Fruit fly (Drosophila melanogaster) S2 (cell line): ENCODE results near the gene CG32641.
"Not testable (repeated sequence)": the region's sequence is repeated elsewhere in the genome, so short reads cannot be mapped to it uniquely, and the experiment has no call there.

Experiments
- CG8478 ChIP-seq: fragments of >200 bp; optimal IDR thresholded peaks from 2 replicates; lab custom pipeline; 2018
- CTCF ChIP-seq, 2 experiments: fragments of >200 bp; optimal IDR thresholded peaks; 2 replicates each; lab custom pipeline; 2018

Gene CG32641

DNA sequence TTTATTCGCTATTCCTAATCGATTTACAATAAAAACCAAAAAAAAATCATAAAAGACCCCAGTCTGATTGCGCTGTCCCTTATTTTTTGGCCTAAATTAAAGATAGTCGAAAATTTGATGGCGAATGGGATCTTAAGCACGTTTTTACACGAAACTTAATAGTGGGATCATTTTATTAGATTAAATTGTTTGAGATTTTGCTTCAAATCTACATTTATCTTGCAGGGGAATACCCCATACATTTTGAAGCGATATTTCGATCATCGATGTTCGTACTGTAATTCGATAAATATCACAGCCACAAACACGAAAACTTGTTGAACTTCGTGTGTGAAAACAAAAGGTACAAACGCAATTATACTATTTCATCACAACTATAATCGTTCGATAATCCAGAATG lies at the start of gene CG32641:
TSS of gene CG32641 (plus strand) at position 301 of the 400 bp plus-strand sequence.
- not testable (repeated sequence) for TF ChIP-seq CTCF (optimal IDR thresholded peaks at IDR 0.05; lab: Kevin White, UChicago); CG8478 (lab: Kevin White, UChicago)

DNA sequence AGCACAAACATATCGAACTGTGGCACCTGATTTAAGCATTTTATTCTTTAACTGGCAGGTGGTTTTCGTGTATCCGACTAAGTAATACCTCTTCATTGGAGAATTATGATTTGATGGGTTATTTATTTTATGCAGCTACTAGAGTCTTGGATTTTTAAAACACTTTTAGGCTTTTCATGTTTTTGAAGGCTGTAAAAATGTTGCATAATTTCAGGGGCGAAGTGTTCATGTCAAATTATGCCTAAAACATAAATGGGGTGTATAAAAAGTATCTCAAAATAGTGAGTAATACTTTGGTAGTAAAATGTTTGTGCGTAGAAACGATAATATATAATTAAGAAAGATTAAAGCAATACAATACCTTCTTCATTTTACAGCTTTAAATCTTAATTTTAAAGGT lies 49.5 kb upstream of the CG32641 start:
- no peak for TF ChIP-seq CG8478 (lab: Kevin White, UChicago)
- TF ChIP-seq CTCF (optimal IDR thresholded peaks at IDR 0.05; lab: Kevin White, UChicago) = peak in 1 of 2 experiments; percentile 6

DNA sequence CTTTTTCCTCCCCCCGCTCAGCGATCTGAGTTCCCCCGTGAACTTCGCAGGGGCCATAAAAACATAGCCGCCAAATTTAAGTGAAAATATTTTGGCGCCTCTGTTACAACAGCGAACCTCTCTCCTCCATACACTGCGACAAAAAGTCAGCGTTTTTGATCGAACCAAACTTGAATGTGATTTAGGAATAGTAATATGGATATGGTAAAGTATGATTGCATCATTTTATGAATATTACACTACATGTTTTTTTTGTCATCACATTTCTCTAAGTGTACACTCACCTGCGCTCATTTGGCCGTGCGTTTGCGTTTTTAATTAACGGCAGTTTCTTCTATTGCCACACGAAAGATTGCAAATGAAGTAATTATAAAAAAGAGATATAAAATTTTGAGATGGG lies 48.6 kb upstream of the CG32641 start:
- TF ChIP-seq CG8478 (lab: Kevin White, UChicago) = no peak
- no peak for TF ChIP-seq CTCF (optimal IDR thresholded peaks at IDR 0.05; lab: Kevin White, UChicago)

- TF ChIP-seq CTCF (optimal IDR thresholded peaks at IDR 0.05; lab: Kevin White, UChicago) (no peak), CG8478 (lab: Kevin White, UChicago) (no peak)
Measured at dm6 chrX:13136939-13137697, 47.2 kb upstream of the CG32641 start.

dm6 chrX:13138887-13139286 lies 45.4 kb upstream of the CG32641 start, which contains the start of gene CG32645:
CG32645 (plus strand) TSS chrX:13139199.
- TF ChIP-seq CTCF (optimal IDR thresholded peaks at IDR 0.05; lab: Kevin White, UChicago) (no peak), CG8478 (lab: Kevin White, UChicago) (no peak)

- TF ChIP-seq CTCF (optimal IDR thresholded peaks at IDR 0.05; lab: Kevin White, UChicago) (no peak), CG8478 (lab: Kevin White, UChicago) (no peak)
Measured at dm6 chrX:13143100-13143499, 41.2 kb upstream of the CG32641 start.

DNA sequence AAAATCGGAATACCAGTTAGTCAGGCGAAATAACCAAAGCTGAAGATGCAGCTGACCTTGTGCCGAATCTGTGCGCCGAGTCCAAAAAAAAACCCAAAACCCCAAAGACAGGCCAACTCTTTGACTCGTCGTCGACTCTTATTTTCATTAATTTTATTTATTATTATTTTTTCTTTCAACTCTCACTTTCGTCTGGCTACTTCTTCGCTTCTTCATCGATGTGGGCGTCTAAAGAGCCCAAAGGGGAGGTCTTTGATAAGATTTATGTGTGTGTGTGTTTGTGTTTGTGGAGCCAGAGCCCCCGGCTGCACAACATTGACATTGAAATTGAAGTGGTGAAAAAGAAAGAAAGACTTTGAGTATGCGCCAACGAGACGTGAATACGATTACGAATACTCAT lies 38.4 kb upstream of the CG32641 start:
- TF ChIP-seq CTCF (optimal IDR thresholded peaks at IDR 0.05; lab: Kevin White, UChicago) = no peak
- TF ChIP-seq CG8478 (lab: Kevin White, UChicago) = no peak

dm6 chrX:13149083-13149482 lies 35.2 kb upstream of the CG32641 start:
- no peak for TF ChIP-seq CTCF (optimal IDR thresholded peaks at IDR 0.05; lab: Kevin White, UChicago)
- TF ChIP-seq CG8478 (lab: Kevin White, UChicago) = no peak

DNA sequence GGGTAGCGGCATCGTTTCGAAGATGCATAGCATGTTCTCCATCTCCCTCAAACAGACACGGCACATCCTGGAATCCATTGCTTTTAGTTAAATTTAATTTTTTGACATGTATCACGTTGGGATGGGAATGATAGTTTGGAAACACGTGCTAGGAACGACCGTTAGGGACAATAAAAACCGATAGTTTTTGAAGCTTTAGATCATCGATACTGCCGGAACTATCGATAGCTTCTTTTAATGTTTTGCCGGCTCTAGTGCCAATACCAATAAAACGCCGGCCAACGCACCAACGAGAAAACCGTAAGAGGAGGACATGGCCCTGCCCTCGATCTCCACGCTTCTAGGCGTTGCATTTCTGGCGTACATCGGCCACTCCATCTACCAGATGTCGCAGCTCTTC lies 29.5 kb upstream of the CG32641 start, which contains the start of the genes CG4318 and CG4332:
TSS of gene CG4318 (minus strand) at position 142 of the 400 bp plus-strand sequence.
TSS of gene CG4332 (plus strand) at position 256 of the 400 bp plus-strand sequence.
- TF ChIP-seq CG8478 (lab: Kevin White, UChicago) (no peak), CTCF (optimal IDR thresholded peaks at IDR 0.05; lab: Kevin White, UChicago) (no peak)

DNA sequence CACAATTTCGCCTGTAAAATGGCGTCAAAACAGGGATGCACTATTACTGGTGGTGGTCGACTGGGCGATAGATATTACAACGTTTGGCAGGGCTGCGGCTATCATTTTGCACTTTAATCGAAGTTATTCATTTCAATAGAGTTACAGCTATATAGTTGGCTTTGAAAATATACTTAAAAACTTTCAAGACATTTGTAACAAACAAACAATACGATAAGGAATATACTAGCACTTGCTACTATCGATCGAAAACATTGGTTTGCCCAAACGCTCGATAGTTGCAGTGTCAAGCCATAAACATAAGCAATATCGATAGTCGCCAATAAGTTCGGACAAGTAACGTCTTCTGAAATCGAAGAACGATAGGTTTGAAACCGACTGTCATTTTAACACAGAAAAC lies 24.8 kb upstream of the CG32641 start, which contains the start of the genes Bap60 and CG12096:
TSS of gene Bap60 (minus strand) at position 28 of the 400 bp plus-strand sequence.
TSS of gene CG12096 (plus strand) at position 124 of the 400 bp plus-strand sequence.
- TF ChIP-seq CTCF (optimal IDR thresholded peaks at IDR 0.05; lab: Kevin White, UChicago) (no peak), CG8478 (lab: Kevin White, UChicago) (no peak)

DNA sequence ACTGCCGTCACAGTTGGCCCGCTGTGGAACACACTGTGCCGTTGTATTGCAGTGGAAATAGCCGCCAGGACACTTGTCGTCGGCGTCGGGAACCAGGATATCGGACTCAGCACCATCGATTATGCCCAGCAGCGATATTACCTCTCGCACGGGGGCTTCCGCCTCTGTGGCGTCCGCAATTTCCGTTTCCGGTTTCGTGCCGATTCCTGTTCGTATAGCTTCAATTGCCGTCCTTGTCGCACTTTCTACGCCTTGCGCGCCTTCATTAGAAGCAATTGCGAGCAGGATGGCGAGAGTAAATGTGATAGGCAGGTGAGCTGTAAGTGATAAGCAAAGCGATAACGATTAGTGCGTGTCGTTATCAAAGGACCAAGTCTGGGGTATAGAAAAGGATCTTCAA lies 11.4 kb upstream of the CG32641 start:
- TF ChIP-seq CTCF (optimal IDR thresholded peaks at IDR 0.05; lab: Kevin White, UChicago) (no peak), CG8478 (lab: Kevin White, UChicago) (no peak)

DNA sequence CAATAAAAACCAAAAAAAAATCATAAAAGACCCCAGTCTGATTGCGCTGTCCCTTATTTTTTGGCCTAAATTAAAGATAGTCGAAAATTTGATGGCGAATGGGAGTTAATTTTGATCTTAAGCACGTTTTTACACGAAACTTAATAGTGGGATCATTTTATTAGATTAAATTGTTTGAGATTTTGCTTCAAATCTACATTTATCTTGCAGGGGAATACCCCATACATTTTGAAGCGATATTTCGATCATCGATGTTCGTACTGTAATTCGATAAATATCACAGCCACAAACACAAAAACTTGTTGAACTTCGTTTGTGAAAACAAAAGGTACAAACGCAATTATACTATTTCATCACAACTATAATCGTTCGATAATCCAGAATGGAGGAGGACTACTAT lies 6.6 kb upstream of the CG32641 start, which contains the start of gene CG32640:
TSS of gene CG32640 (plus strand) at position 286 of the 400 bp plus-strand sequence.
- TF ChIP-seq CTCF (optimal IDR thresholded peaks at IDR 0.05; lab: Kevin White, UChicago); CG8478 (lab: Kevin White, UChicago): not testable (repeated sequence)

- TF ChIP-seq CG8478 (lab: Kevin White, UChicago) (no peak), CTCF (optimal IDR thresholded peaks at IDR 0.05; lab: Kevin White, UChicago) (no peak)
Measured at dm6 chrX:13189032-13189431, 4.8 kb downstream of the CG32641 start, which contains the start of gene Lgr4. Lgr4 (minus strand) TSS chrX:13189164.

DNA sequence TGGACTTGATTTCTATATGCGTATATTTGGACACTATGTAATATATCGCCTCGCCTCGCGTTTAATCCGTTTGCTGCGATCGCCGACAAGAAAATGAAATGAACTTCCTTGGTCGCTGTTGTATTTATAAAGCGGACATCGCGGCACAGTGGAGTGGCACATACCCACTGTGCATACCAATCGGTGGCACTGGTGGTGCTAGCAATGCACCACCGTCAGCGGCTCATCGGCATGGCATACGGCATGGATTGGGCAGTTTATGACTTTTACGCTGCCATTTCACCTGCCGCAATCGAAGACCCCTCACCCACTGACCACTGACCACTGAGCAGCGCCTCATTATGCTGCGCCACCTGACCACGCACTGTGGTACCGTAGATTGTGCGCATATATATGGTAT lies 7.5 kb downstream of the CG32641 start, which contains the start of gene CG12723:
TSS of gene CG12723 (minus strand) at position 101 of the 400 bp plus-strand sequence.
- TF ChIP-seq CG8478 (lab: Kevin White, UChicago) (no peak), CTCF (optimal IDR thresholded peaks at IDR 0.05; lab: Kevin White, UChicago) (no peak)

dm6 chrX:13192239-13192638 lies 8.0 kb downstream of the CG32641 start:
- no peak for TF ChIP-seq CTCF (optimal IDR thresholded peaks at IDR 0.05; lab: Kevin White, UChicago)
- TF ChIP-seq CG8478 (lab: Kevin White, UChicago) = no peak
